Fruit fly (Drosophila melanogaster) whole organism, embryonic: ENCODE results near the gene Prm.

Experiments
- CG10462 ChIP-seq: fragments of 200-800 bp; sonication (Bioruptor generic); optimal IDR thresholded peaks from 2 replicates; lab custom pipeline; 2016; ENCODE audit warnings: missing biosample characterization, missing genetic modification characterization
- CG10979 ChIP-seq: fragments of 200-800 bp; sonication (Bioruptor generic); optimal IDR thresholded peaks from 2 replicates; lab custom pipeline; 2018; ENCODE audit warnings: missing biosample characterization, mild to moderate bottlenecking, missing genetic modification characterization, moderate library complexity
- CG11247 ChIP-seq: fragments of 200-800 bp; sonication (Bioruptor generic); IDR thresholded peaks from 2 replicates; pipeline ENCODE4 v1.3.6; 2022; ENCODE audit warnings: missing biosample characterization, missing genetic modification characterization
- CG12155 ChIP-seq: fragments of 200-800 bp; sonication (Bioruptor generic); optimal IDR thresholded peaks from 3 replicates; lab custom pipeline; 2016; ENCODE audit warnings: missing biosample characterization, missing genetic modification characterization
- CG18764 ChIP-seq: fragments of 200-800 bp; sonication (Bioruptor generic); optimal IDR thresholded peaks from 3 replicates; lab custom pipeline; 2016; ENCODE audit warnings: missing biosample characterization, missing genetic modification characterization
- CG2678 ChIP-seq: fragments of 200-800 bp; sonication (Bioruptor generic); optimal IDR thresholded peaks from 3 replicates; lab custom pipeline; 2019; ENCODE audit warnings: missing biosample characterization, mild to moderate bottlenecking, missing genetic modification characterization, moderate library complexity
- CG2712 ChIP-seq: fragments of 200-800 bp; optimal IDR thresholded peaks from 3 replicates; lab custom pipeline; 2019; ENCODE audit warnings: missing biosample characterization, mild to moderate bottlenecking, missing genetic modification characterization, moderate library complexity
- CG3065 ChIP-seq: fragments of 200-800 bp; sonication (Bioruptor generic); optimal IDR thresholded peaks from 2 replicates; lab custom pipeline; 2016; ENCODE audit warnings: missing biosample characterization, missing genetic modification characterization
- CG31441 ChIP-seq: fragments of 200-800 bp; sonication (Bioruptor generic); IDR thresholded peaks from 2 replicates; pipeline ENCODE4 v1.3.6; 2022; ENCODE audit warnings: missing biosample characterization, missing genetic modification characterization
- CG34224 ChIP-seq: fragments of 200-800 bp; sonication (Bioruptor generic); IDR thresholded peaks from 3 replicates; pipeline ENCODE4 v1.3.6; 2022; ENCODE audit warnings: missing biosample characterization, missing genetic modification characterization; ENCODE audit not compliant: partially characterized antibody
- CG34376 ChIP-seq: fragments of 200-800 bp; sonication (Bioruptor generic); optimal IDR thresholded peaks from 2 replicates; lab custom pipeline; 2018; ENCODE audit warnings: missing biosample characterization, mild to moderate bottlenecking, missing genetic modification characterization
- CG34422 ChIP-seq: fragments of 200-800 bp; sonication (Bioruptor generic); IDR thresholded peaks from 3 replicates; pipeline ENCODE4 v1.3.6; 2022; ENCODE audit warnings: missing biosample characterization, missing genetic modification characterization
- CG3995 ChIP-seq: fragments of 200-800 bp; sonication (Bioruptor generic); optimal IDR thresholded peaks from 3 replicates; lab custom pipeline; 2016; ENCODE audit warnings: missing biosample characterization, missing genetic modification characterization
- CG4424 ChIP-seq: fragments of 200-800 bp; sonication (Bioruptor generic); optimal IDR thresholded peaks from 3 replicates; lab custom pipeline; 2016; ENCODE audit warnings: missing biosample characterization, missing genetic modification characterization
- CG6813 ChIP-seq: fragments of 200-800 bp; sonication (Bioruptor generic); optimal IDR thresholded peaks from 2 replicates; lab custom pipeline; 2017; ENCODE audit warnings: missing biosample characterization, missing genetic modification characterization, mild to moderate bottlenecking, moderate library complexity, missing genetic modification reagents
- CG9817 ChIP-seq: fragments of 200-800 bp; sonication (Bioruptor generic); optimal IDR thresholded peaks from 2 replicates; lab custom pipeline; 2018; ENCODE audit warnings: missing biosample characterization, mild to moderate bottlenecking, missing genetic modification characterization, moderate library complexity
- CTCF ChIP-seq: fragments of 200-800 bp; sonication (Bioruptor generic); optimal IDR thresholded peaks from 2 replicates; lab custom pipeline; 2017; ENCODE audit warnings: missing biosample characterization, mild to moderate bottlenecking, missing genetic modification characterization, moderate library complexity
- CrebB ChIP-seq: fragments of 200-800 bp; sonication (Bioruptor generic); optimal IDR thresholded peaks from 3 replicates; lab custom pipeline; 2018; ENCODE audit warnings: missing biosample characterization, mild to moderate bottlenecking, missing genetic modification characterization
- D19A ChIP-seq: fragments of 200-800 bp; optimal IDR thresholded peaks from 3 replicates; lab custom pipeline; 2019; ENCODE audit warnings: missing biosample characterization, mild to moderate bottlenecking, missing genetic modification characterization, moderate library complexity
- Deaf1 ChIP-seq: fragments of 200-800 bp; optimal IDR thresholded peaks from 3 replicates; lab custom pipeline; 2019; ENCODE audit warnings: missing biosample characterization, mild to moderate bottlenecking, missing genetic modification characterization, moderate library complexity
- Doc3 ChIP-seq: fragments of 200-800 bp; sonication (Bioruptor generic); IDR thresholded peaks from 3 replicates; pipeline ENCODE4 v1.3.6; 2022; ENCODE audit warnings: missing biosample characterization, missing genetic modification characterization; ENCODE audit not compliant: partially characterized antibody
- H2.0 ChIP-seq: fragments of 200-800 bp; sonication (Bioruptor generic); IDR thresholded peaks from 2 replicates; pipeline ENCODE4 v1.3.6; 2022; ENCODE audit warnings: missing biosample characterization, missing genetic modification characterization
- Hr51 ChIP-seq, 2 experiments: fragments of 200-800 bp; sonication (Bioruptor generic); optimal IDR thresholded peaks; 2 replicates in 1 of 2; 3 replicates in 1 of 2; lab custom pipeline; 2016 to 2018; ENCODE audit warnings: missing biosample characterization in 2 of 2, missing genetic modification characterization in 2 of 2, mild to moderate bottlenecking in 1 of 2, moderate library complexity in 1 of 2
- MTF-1 ChIP-seq: fragments of 200-800 bp; sonication (Bioruptor generic); optimal IDR thresholded peaks from 2 replicates; lab custom pipeline; 2018; ENCODE audit warnings: missing biosample characterization, mild to moderate bottlenecking, missing genetic modification characterization, borderline replicate concordance
- Med ChIP-seq: fragments of 200-800 bp; sonication (Bioruptor generic); peaks from one replicate; lab custom pipeline; 2016; ENCODE audit warnings: missing biosample characterization, missing genetic modification characterization, mild to moderate bottlenecking, inconsistent platforms, moderate library complexity
- YL-1 ChIP-seq: fragments of 200-800 bp; sonication (Bioruptor generic); optimal IDR thresholded peaks from 3 replicates; lab custom pipeline; 2017; ENCODE audit warnings: missing biosample characterization, mild to moderate bottlenecking, missing genetic modification characterization
- amos ChIP-seq: fragments of 200-800 bp; sonication (Bioruptor generic); IDR thresholded peaks from 2 replicates; pipeline ENCODE4 v1.3.6; 2022; ENCODE audit warnings: missing biosample characterization, missing genetic modification characterization; ENCODE audit not compliant: partially characterized antibody
- bsh ChIP-seq, 2 experiments: fragments of 200-800 bp; sonication (Bioruptor generic); optimal IDR thresholded peaks; 2 replicates each; lab custom pipeline; 2017 to 2018; ENCODE audit warnings: mild to moderate bottlenecking in 2 of 2, missing biosample characterization in 2 of 2, missing genetic modification characterization in 2 of 2, moderate library complexity in 1 of 2
- ci ChIP-seq: fragments of 200-800 bp; sonication (Bioruptor generic); IDR thresholded peaks from 3 replicates; pipeline ENCODE4 v1.3.6; 2022; ENCODE audit warnings: missing biosample characterization, missing genetic modification characterization
- crp ChIP-seq, 2 experiments: fragments of 200-800 bp; sonication (Bioruptor generic); optimal IDR thresholded peaks; 2 replicates in 1 of 2; 3 replicates in 1 of 2; lab custom pipeline; 2017; ENCODE audit warnings: missing biosample characterization in 2 of 2, missing genetic modification characterization in 2 of 2, mild to moderate bottlenecking in 1 of 2, moderate library complexity in 1 of 2
- cwo ChIP-seq: fragments of 200-800 bp; sonication (Bioruptor generic); optimal IDR thresholded peaks from 3 replicates; lab custom pipeline; 2017; ENCODE audit warnings: missing biosample characterization, missing genetic modification characterization, mild to moderate bottlenecking, moderate library complexity, missing genetic modification reagents
- ems ChIP-seq: fragments of 200-800 bp; sonication (Bioruptor generic); optimal IDR thresholded peaks from 3 replicates; lab custom pipeline; 2016; ENCODE audit warnings: missing biosample characterization, missing genetic modification characterization
- ewg ChIP-seq: fragments of 200-800 bp; sonication (Bioruptor generic); optimal IDR thresholded peaks from 3 replicates; lab custom pipeline; 2017; ENCODE audit warnings: mild to moderate bottlenecking, missing biosample characterization, missing genetic modification reagents, missing genetic modification characterization
- ftz-f1 ChIP-seq: fragments of 200-800 bp; sonication (Bioruptor generic); optimal IDR thresholded peaks from 2 replicates; lab custom pipeline; 2016; ENCODE audit warnings: missing biosample characterization, missing genetic modification characterization
- gem ChIP-seq: fragments of 200-800 bp; sonication (Bioruptor generic); optimal IDR thresholded peaks from 2 replicates; lab custom pipeline; 2019; ENCODE audit warnings: missing biosample characterization, mild to moderate bottlenecking, missing genetic modification characterization, moderate library complexity
- grau ChIP-seq: fragments of 200-800 bp; optimal IDR thresholded peaks from 3 replicates; lab custom pipeline; 2019; ENCODE audit warnings: missing biosample characterization, mild to moderate bottlenecking, missing genetic modification characterization, moderate library complexity
- grn ChIP-seq: fragments of 200-800 bp; sonication (Bioruptor generic); optimal IDR thresholded peaks from 3 replicates; lab custom pipeline; 2017; ENCODE audit warnings: missing biosample characterization, missing genetic modification characterization
- hbn ChIP-seq: fragments of 200-800 bp; sonication (Bioruptor generic); IDR thresholded peaks from 2 replicates; pipeline ENCODE4 v1.3.6; 2022; ENCODE audit warnings: missing biosample characterization, missing genetic modification characterization; ENCODE audit not compliant: partially characterized antibody
- ind ChIP-seq: fragments of 200-800 bp; sonication (Bioruptor generic); optimal IDR thresholded peaks from 3 replicates; lab custom pipeline; 2016; ENCODE audit warnings: missing biosample characterization, missing genetic modification characterization
- lab ChIP-seq: fragments of 200-800 bp; sonication (Bioruptor generic); optimal IDR thresholded peaks from 3 replicates; lab custom pipeline; 2017; ENCODE audit warnings: missing biosample characterization, missing genetic modification characterization, mild to moderate bottlenecking, moderate library complexity, missing genetic modification reagents
- lola ChIP-seq, 3 experiments: fragments of >200 bp in 2 of 3; fragments of 200-800 bp in 1 of 3; sonication (Bioruptor generic) in 1 of 3; optimal IDR thresholded peaks; 2 replicates each; lab custom pipeline; 2017 to 2019; ENCODE audit warnings: missing biosample characterization in 3 of 3, missing genetic modification characterization in 3 of 3, mild to moderate bottlenecking in 1 of 3, moderate library complexity in 1 of 3
- row ChIP-seq: fragments of 200-800 bp; sonication (Bioruptor generic); IDR thresholded peaks from 3 replicates; pipeline ENCODE4 v1.3.6; 2022; ENCODE audit warnings: missing biosample characterization, missing genetic modification characterization
- sens ChIP-seq: fragments of 200-800 bp; sonication (Bioruptor generic); peaks from one replicate; lab custom pipeline; 2016; ENCODE audit warnings: missing biosample characterization, missing genetic modification characterization
- stc ChIP-seq: fragments of 200-800 bp; sonication (Bioruptor generic); IDR thresholded peaks from 2 replicates; pipeline ENCODE4 v1.3.6; 2022; ENCODE audit warnings: missing biosample characterization, missing genetic modification characterization
- stwl ChIP-seq: fragments of 200-800 bp; sonication (Bioruptor generic); optimal IDR thresholded peaks from 3 replicates; lab custom pipeline; 2018; ENCODE audit warnings: missing biosample characterization, mild to moderate bottlenecking, missing genetic modification characterization, moderate library complexity
- tap ChIP-seq: fragments of 200-800 bp; optimal IDR thresholded peaks from 3 replicates; lab custom pipeline; 2019; ENCODE audit warnings: missing biosample characterization, mild to moderate bottlenecking, missing genetic modification characterization, moderate library complexity
- tna ChIP-seq: fragments of 200-800 bp; sonication (Bioruptor generic); IDR thresholded peaks from 2 replicates; pipeline ENCODE4 v1.3.6; 2022; ENCODE audit warnings: missing biosample characterization, missing genetic modification characterization; ENCODE audit not compliant: partially characterized antibody
- z ChIP-seq: fragments of 200-800 bp; sonication (Bioruptor generic); IDR thresholded peaks from 3 replicates; pipeline ENCODE4 v1.3.6; 2022; ENCODE audit warnings: missing biosample characterization, missing genetic modification characterization
- zen2 ChIP-seq: fragments of 200-800 bp; sonication (Bioruptor generic); IDR thresholded peaks from 3 replicates; pipeline ENCODE4 v1.3.6; 2022; ENCODE audit warnings: missing biosample characterization, missing genetic modification characterization; ENCODE audit not compliant: partially characterized antibody

Prm gene

DNA sequence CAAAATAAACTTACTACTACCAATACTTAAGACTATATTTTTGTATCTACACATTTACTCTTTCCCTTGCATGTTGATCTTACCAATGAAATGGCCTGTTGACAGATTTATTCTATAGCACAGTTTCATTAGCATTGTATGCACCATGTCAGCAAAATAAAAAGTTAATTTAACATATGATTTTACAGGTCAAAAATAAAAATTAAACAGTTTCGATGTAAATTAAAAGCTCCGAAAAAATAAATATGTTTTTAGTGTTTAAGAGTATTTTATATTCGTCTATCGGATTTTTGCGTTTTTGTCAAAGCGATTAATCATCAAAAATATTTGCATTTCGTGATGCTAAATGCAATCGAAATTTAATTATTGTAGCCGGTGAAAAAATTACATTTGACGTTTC is 3.2 kb upstream of the Prm start (continued):
- TF ChIP-seq zen2 (no peak), gem (tag; lab: Kevin White, UChicago) (peak; percentile 26), Hr51 (GFP tag; optimal IDR thresholded peaks at IDR 0.05; lab: Kevin White, UChicago) (peak in 1 of 2 experiments; percentile 7), stc (no peak), H2.0 (no peak), CG10979 (no peak), ems (no peak), Doc3 (GFP tag; lab: Robert Waterston, UW) (no peak), CG11247 (GFP tag; lab: Robert Waterston, UW) (no peak), CG34376 (GFP tag; lab: Kevin White, UChicago) (no peak), CG10462 (no peak), grn (GFP tag; lab: Kevin White, UChicago) (no peak), row (peak; percentile 31; the same call in 1 of the 3 replicates), CG12155 (no peak), cwo (no peak), CG3995 (GFP tag; lab: Kevin White, UChicago) (no peak), CTCF (GFP tag; lab: Kevin White, UChicago) (no peak), CG34224 (GFP tag; lab: Robert Waterston, UW) (no peak), D19A (tag; lab: Kevin White, UChicago) (peak; percentile 91), sens (GFP tag; lab: Kevin White, UChicago) (peak; percentile 63), bsh (GFP tag; optimal IDR thresholded peaks at IDR 0.05; lab: Kevin White, UChicago) (peak in 1 of 2 experiments; percentile 4), ewg (no peak), CrebB (no peak), crp (GFP tag; optimal IDR thresholded peaks at IDR 0.05; lab: Kevin White, UChicago) (no peak), lab (no peak), CG9817 (tag; lab: Kevin White, UChicago) (no peak), CG18764 (GFP tag; lab: Kevin White, UChicago) (no peak), MTF-1 (GFP tag; lab: Kevin White, UChicago) (no peak), CG2678 (peak; percentile 15), CG31441 (0 out of 2 replicates have a peak, but pooled peaks have one; percentile 11), CG3065 (no peak), CG34422 (GFP tag; lab: Robert Waterston, UW) (no peak), ftz-f1 (GFP tag; lab: Kevin White, UChicago) (no peak), CG2712 (tag; lab: Kevin White, UChicago) (peak; percentile 12), ci (GFP tag; lab: Robert Waterston, UW) (no peak), CG4424 (GFP tag; lab: Kevin White, UChicago) (no peak), YL-1 (GFP tag; lab: Kevin White, UChicago) (no peak), CG6813 (GFP tag; lab: Kevin White, UChicago) (no peak), tna (GFP tag; lab: Robert Waterston, UW) (no peak), lola (GFP tag; optimal IDR thresholded peaks at IDR 0.05; lab: Kevin White, UChicago) (no peak), amos (GFP tag; lab: Robert Waterston, UW) (no peak)

DNA sequence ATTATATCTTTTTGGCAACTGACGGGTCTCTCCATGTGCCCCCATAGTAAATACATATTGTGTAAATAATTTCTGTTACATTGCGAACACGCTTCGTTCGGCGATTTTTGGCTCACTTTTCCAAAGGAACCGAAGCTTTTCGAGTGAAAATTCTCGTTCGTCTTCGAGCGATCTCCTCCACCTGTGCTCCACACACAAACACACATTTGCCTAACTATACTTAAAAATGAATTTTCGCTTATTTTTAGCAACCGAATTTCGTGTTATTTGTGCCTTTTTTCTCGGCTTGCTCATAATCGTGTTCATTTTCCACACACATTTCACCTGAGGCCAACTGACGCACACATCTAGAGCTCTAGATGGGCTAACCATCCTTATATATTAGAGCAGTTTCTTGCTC is 1.4 kb upstream of the Prm start:
- TF ChIP-seq z (GFP tag; lab: Robert Waterston, UW) (peak; percentile 80), ind (no peak), Med (GFP tag; lab: Kevin White, UChicago) (peak; percentile 13), stwl (no peak), hbn (GFP tag; lab: Robert Waterston, UW) (no peak), grau (tag; lab: Kevin White, UChicago) (no peak), tap (tag; lab: Kevin White, UChicago) (no peak), Deaf1 (tag; lab: Kevin White, UChicago) (peak; percentile 62)
